Fruit fly (Drosophila melanogaster): Measurements from ENCODE around the gene Acox3.

Gene Acox3

DNA sequence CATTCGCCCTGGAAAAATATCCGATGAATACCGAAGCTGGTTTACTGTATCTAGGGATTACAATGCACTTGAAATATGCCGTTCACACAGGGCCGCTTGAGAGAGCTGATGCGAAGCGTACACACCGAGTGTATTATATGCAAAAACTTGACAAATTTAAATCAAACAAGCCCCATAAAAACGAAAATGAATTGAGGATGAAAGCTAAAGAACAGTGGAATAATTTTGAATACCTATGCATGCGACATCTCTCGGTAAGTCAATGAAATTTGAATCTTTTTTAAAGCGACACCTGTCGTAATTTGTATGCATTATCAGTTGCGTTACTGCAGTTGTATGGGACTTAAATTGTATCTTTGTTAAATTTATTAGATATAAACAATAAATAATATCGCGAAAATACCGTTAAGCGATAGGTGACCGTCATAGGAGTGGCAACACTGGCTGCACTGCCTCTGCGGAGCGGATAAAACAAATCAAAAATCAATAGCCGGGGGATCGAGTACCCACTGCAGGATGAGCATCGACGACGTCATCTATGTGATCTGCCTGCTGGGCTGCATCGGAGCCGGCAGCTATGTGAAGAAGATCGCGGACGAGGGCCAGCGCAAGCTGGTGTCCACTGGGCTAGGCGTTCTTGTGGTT, 7.9 kb upstream of the Acox3 start, which contains the start of gene frj (continued):
- TF ChIP-seq CG17912 (GFP tag; optimal IDR thresholded peaks at IDR 0.05), result peak; percentile 26
- no peak for TF ChIP-seq C15 (GFP tag; IDR thresholded peaks at IDR 0.05)
- TF ChIP-seq ham (GFP tag; IDR thresholded peaks at IDR 0.05), result no peak
- no peak for TF ChIP-seq ash1 (GFP tag; optimal IDR thresholded peaks at IDR 0.05)
- TF ChIP-seq Sox100B (GFP tag; optimal IDR thresholded peaks at IDR 0.05), result no peak
- TF ChIP-seq pan (optimal IDR thresholded peaks at IDR 0.05), result no peak
- TF ChIP-seq pan (GFP tag; optimal IDR thresholded peaks at IDR 0.05 in 1 of 2, IDR thresholded peaks at IDR 0.05 in 1 of 2), result no peak
- no peak for TF ChIP-seq grn (GFP tag; optimal IDR thresholded peaks at IDR 0.05)
- peak; percentile 41 for TF ChIP-seq Fer3 (tag; optimal IDR thresholded peaks at IDR 0.05)
- TF ChIP-seq her (GFP tag; optimal IDR thresholded peaks at IDR 0.05), result peak; percentile 48
- TF ChIP-seq phol (tag; optimal IDR thresholded peaks at IDR 0.05), result peak; percentile 80
- no peak for TF ChIP-seq Fer1 (GFP tag; optimal IDR thresholded peaks at IDR 0.05)
- peak; percentile 95 for TF ChIP-seq BEAF-32 (GFP tag; optimal IDR thresholded peaks at IDR 0.05)
- TF ChIP-seq CG3281 (GFP tag; optimal IDR thresholded peaks at IDR 0.05), result peak; percentile 49
- TF ChIP-seq da (GFP tag; optimal IDR thresholded peaks at IDR 0.05), result no peak
- no peak for TF ChIP-seq Lim3 (GFP tag; IDR thresholded peaks at IDR 0.05)
- 0 out of 3 replicates have a peak, but pooled peaks have one; percentile 18 for TF ChIP-seq vnd (GFP tag; IDR thresholded peaks at IDR 0.05; ENCODE audit: partially characterized antibody)
- no peak for TF ChIP-seq Kr (GFP tag; optimal IDR thresholded peaks at IDR 0.05)
- no peak for TF ChIP-seq fd64A (GFP tag; optimal IDR thresholded peaks at IDR 0.05)
- TF ChIP-seq pzg (GFP tag; optimal IDR thresholded peaks at IDR 0.05), result peak; percentile 92
- peak; percentile 64 for TF ChIP-seq CG14014 (GFP tag; IDR thresholded peaks at IDR 0.05)
- TF ChIP-seq nmo (GFP tag; optimal IDR thresholded peaks at IDR 0.05), result peak; percentile 87
- peak; percentile 45 for TF ChIP-seq Dp (GFP tag; optimal IDR thresholded peaks at IDR 0.05)
- peak; percentile 9 for TF ChIP-seq CG5180 (GFP tag; optimal IDR thresholded peaks at IDR 0.05)
- peak; percentile 74; the same call in 2 of the 3 replicates for TF ChIP-seq ken (GFP tag; IDR thresholded peaks at IDR 0.05)
- no peak for TF ChIP-seq CG14965 (GFP tag; optimal IDR thresholded peaks at IDR 0.05; ENCODE audit: borderline replicate concordance)
- TF ChIP-seq Optix (GFP tag; IDR thresholded peaks at IDR 0.05), result peak; percentile 63; the same call in 2 of the 3 replicates
- TF ChIP-seq CG15514 (GFP tag; optimal IDR thresholded peaks at IDR 0.05), result peak; percentile 68
- TF ChIP-seq dmrt11E (tag; optimal IDR thresholded peaks at IDR 0.05), result peak; percentile 46
- TF ChIP-seq crol (GFP tag; IDR thresholded peaks at IDR 0.05), result no peak; the same call in none of the 2 replicates
- TF ChIP-seq Drgx (GFP tag; IDR thresholded peaks at IDR 0.05), result peak; percentile 36; the same call in 1 of the 2 replicates
- TF ChIP-seq CG18011 (GFP tag; optimal IDR thresholded peaks at IDR 0.05), result no peak
- TF ChIP-seq CG1603 (tag; optimal IDR thresholded peaks at IDR 0.05), result peak; percentile 88
- peak; percentile 98 for TF ChIP-seq Ets65A (GFP tag)
- peak; percentile 54; the same call in 2 of the 3 replicates for TF ChIP-seq Aef1 (GFP tag; IDR thresholded peaks at IDR 0.05)
- no peak for TF ChIP-seq Doc2 (GFP tag; IDR thresholded peaks at IDR 0.05)
- TF ChIP-seq Elba2 (GFP tag; optimal IDR thresholded peaks at IDR 0.05), result no peak
- peak; percentile 61 for TF ChIP-seq al (GFP tag; IDR thresholded peaks at IDR 0.05)
- TF ChIP-seq CG6654 (GFP tag; optimal IDR thresholded peaks at IDR 0.05), result peak; percentile 9
- TF ChIP-seq CG7839 (tag; optimal IDR thresholded peaks at IDR 0.05), result peak; percentile 73
- peak; percentile 19 for TF ChIP-seq CG1647 (GFP tag; optimal IDR thresholded peaks at IDR 0.05)
- TF ChIP-seq jigr1 (GFP tag; IDR thresholded peaks at IDR 0.05), result 0 out of 3 replicates have a peak, but pooled peaks have one; percentile 27
- peak; percentile 65 for TF ChIP-seq CG17829 (tag; optimal IDR thresholded peaks at IDR 0.05)
- peak; percentile 58 for TF ChIP-seq CG10654 (GFP tag; optimal IDR thresholded peaks at IDR 0.05)
- TF ChIP-seq trem (tag; optimal IDR thresholded peaks at IDR 0.05), result peak; percentile 78
- peak; percentile 66 for TF ChIP-seq CG4424 (GFP tag; optimal IDR thresholded peaks at IDR 0.05)
- peak; percentile 90 for TF ChIP-seq Ets97D (GFP tag; optimal IDR thresholded peaks at IDR 0.05)
- TF ChIP-seq caup (GFP tag; optimal IDR thresholded peaks at IDR 0.05; ENCODE audit: severe bottlenecking), result no peak
- peak; percentile 59; the same call in 1 of the 2 replicates for TF ChIP-seq Bgb (GFP tag; IDR thresholded peaks at IDR 0.05; ENCODE audit: partially characterized antibody)

All from whole organism, embryonic.